Worm (Caenorhabditis elegans) whole organism, late embryonic: Measurements from ENCODE around the gene C45G9.4.

Source experiments
- K02D7.2 ChIP-seq: sonication (generic microtip); optimal IDR thresholded peaks from 2 replicates; lab custom pipeline; 2017; ENCODE audit warnings: mild to moderate bottlenecking, missing genetic modification characterization, missing compliant biosample characterization
- ceh-6 ChIP-seq: fragments of 200-800 bp; sonication (Bioruptor generic); optimal IDR thresholded peaks from 2 replicates; lab custom pipeline; 2018; ENCODE audit warnings: mild to moderate bottlenecking, missing genetic modification characterization, missing compliant biosample characterization
- che-1 ChIP-seq: sonication (generic microtip); optimal IDR thresholded peaks from 2 replicates; lab custom pipeline; 2016; ENCODE audit warnings: mild to moderate bottlenecking, missing genetic modification characterization, missing compliant biosample characterization
- dve-1 ChIP-seq: sonication (generic microtip); optimal IDR thresholded peaks from 2 replicates; lab custom pipeline; 2017; ENCODE audit warnings: antibody characterized with exemption, mild to moderate bottlenecking, missing genetic modification characterization, missing compliant biosample characterization
- elt-2 ChIP-seq: sonication (generic microtip); optimal IDR thresholded peaks from 2 replicates; lab custom pipeline; 2016; ENCODE audit warnings: missing genetic modification reagents, missing genetic modification characterization, missing compliant biosample characterization
- gmeb-2 ChIP-seq: sonication (generic microtip); optimal IDR thresholded peaks from 2 replicates; lab custom pipeline; 2016; ENCODE audit warnings: missing genetic modification characterization, inconsistent platforms, missing compliant biosample characterization
- hlh-8 ChIP-seq: sonication (generic microtip); optimal IDR thresholded peaks from 2 replicates; lab custom pipeline; 2016; ENCODE audit warnings: missing genotype, missing genetic modification characterization, missing compliant biosample characterization
- nhr-11 ChIP-seq: fragments of 150-350 bp; optimal IDR thresholded peaks from 2 replicates; lab custom pipeline; 2014; ENCODE audit warnings: missing biosample characterization, missing genetic modification characterization
- pag-3 ChIP-seq: sonication (generic microtip); optimal IDR thresholded peaks from 2 replicates; lab custom pipeline; 2016; ENCODE audit warnings: missing compliant biosample characterization, missing genetic modification characterization, borderline replicate concordance
- sox-2 ChIP-seq: fragments of 200-800 bp; sonication (Bioruptor generic); IDR thresholded peaks from 2 replicates; pipeline ENCODE4 v1.3.6; 2022; ENCODE audit warnings: missing genetic modification reagents, missing genetic modification characterization, missing compliant biosample characterization
- sox-4 ChIP-seq: sonication (generic microtip); optimal IDR thresholded peaks from 2 replicates; lab custom pipeline; 2017; ENCODE audit warnings: mild to moderate bottlenecking, missing genetic modification characterization, inconsistent platforms, missing compliant biosample characterization
- unc-55 ChIP-seq: sonication (generic microtip); optimal IDR thresholded peaks from 2 replicates; lab custom pipeline; 2017; ENCODE audit warnings: missing biosample characterization, missing genetic modification reagents, missing genetic modification characterization

ce11 chrIII:5076569-5076968, 14.1 kb downstream of the C45G9.4 start:
- no peak for TF ChIP-seq K02D7.2 (tag; lab: Kevin White, UChicago)
- no peak for TF ChIP-seq ceh-6 (GFP tag; lab: Kevin White, UChicago)
- no peak for TF ChIP-seq dve-1 (tag; lab: Kevin White, UChicago)
- TF ChIP-seq nhr-11: no peak
- TF ChIP-seq hlh-8 (tag; lab: Kevin White, UChicago): no peak
- no peak for TF ChIP-seq che-1 (tag; lab: Kevin White, UChicago)
- no peak for TF ChIP-seq elt-2 (tag; lab: Kevin White, UChicago)
- no peak for TF ChIP-seq pag-3 (tag; lab: Kevin White, UChicago)
- no peak for TF ChIP-seq gmeb-2 (tag; lab: Kevin White, UChicago)
- TF ChIP-seq unc-55 (GFP tag; lab: Kevin White, UChicago): no peak
- no peak for TF ChIP-seq sox-2
- TF ChIP-seq sox-4 (tag; lab: Kevin White, UChicago): no peak
